Fruit fly (Drosophila melanogaster): ENCODE data around the gene HDAC4.

DNA sequence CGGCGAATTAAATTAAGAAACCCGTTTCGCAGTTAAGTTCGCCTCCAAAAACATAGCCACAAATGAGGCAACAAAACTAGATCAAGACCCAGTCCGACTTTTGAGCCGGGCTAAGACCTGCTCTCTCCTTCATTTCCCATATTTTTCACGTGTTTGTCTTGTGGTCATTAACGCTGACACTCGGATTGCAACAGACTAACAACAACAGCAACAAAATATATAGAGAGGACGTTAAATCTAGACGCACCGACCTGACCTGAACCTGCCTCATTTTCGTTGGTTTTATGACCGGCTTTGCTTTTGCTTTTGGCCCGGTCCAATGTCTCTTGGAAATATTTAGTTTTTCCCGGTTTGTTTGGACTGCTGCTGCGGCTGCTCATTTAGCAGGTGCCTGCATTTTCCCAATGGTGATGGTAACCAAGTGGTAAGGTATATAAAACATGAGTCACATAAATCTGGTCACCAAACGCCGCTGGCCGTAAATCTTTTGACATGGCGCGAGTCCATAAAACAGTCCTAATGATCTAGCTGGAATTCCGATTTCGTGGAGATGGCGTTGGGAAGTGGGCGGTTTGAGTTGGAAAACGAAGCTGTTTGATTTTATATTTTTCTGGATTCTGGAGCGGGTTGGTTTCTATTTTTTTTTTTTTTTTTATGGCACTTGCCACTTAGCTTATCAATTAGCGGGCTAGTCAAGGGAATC is 57.8 kb downstream of the HDAC4 start:
- TF ChIP-seq br (GFP tag; optimal IDR thresholded peaks at IDR 0.05): no peak
- no peak for TF ChIP-seq Myc (optimal IDR thresholded peaks at IDR 0.05)
- no peak for TF ChIP-seq dmrt93B (GFP tag; optimal IDR thresholded peaks at IDR 0.05)
- no peak for TF ChIP-seq pan (optimal IDR thresholded peaks at IDR 0.05)
- no peak for TF ChIP-seq CrebA (GFP tag; optimal IDR thresholded peaks at IDR 0.05; ENCODE audit: borderline replicate concordance)
- TF ChIP-seq fru (GFP tag; optimal IDR thresholded peaks at IDR 0.05): no peak
- no peak for TF ChIP-seq usp (GFP tag; optimal IDR thresholded peaks at IDR 0.05)
- no peak for TF ChIP-seq rgr (GFP tag; optimal IDR thresholded peaks at IDR 0.05)
- no peak for TF ChIP-seq sv (GFP tag; optimal IDR thresholded peaks at IDR 0.05)
- no peak for TF ChIP-seq psq (GFP tag; optimal IDR thresholded peaks at IDR 0.05)
- no peak for TF ChIP-seq GATAd (GFP tag; optimal IDR thresholded peaks at IDR 0.05)
- no peak for TF ChIP-seq dl (GFP tag; optimal IDR thresholded peaks at IDR 0.05; ENCODE audit: insufficient read depth in 1 of 2, partially characterized antibody in 2 of 2)
- no peak for TF ChIP-seq ey (GFP tag; optimal IDR thresholded peaks at IDR 0.05)
- TF ChIP-seq Dif (GFP tag; optimal IDR thresholded peaks at IDR 0.05; ENCODE audit: partially characterized antibody): no peak
